Fruit fly (Drosophila melanogaster) whole organism, embryonic: ENCODE data around the gene Trhn.
A peak's percentile ranks its signal among the peaks of the same experiment; 100 is the strongest.

ENCODE experiments used
- Ada2b ChIP-seq: fragments of 200-800 bp; sonication (Bioruptor generic); IDR thresholded peaks from 2 replicates; pipeline ENCODE4 v1.3.6; 2022; ENCODE audit warnings: missing biosample characterization, missing genetic modification characterization
- CG1233 ChIP-seq: fragments of 200-800 bp; sonication (Bioruptor generic); optimal IDR thresholded peaks from 4 replicates; lab custom pipeline; 2018; ENCODE audit warnings: missing biosample characterization, mild to moderate bottlenecking, missing genetic modification characterization
- CG14860 ChIP-seq: fragments of 200-800 bp; sonication (Bioruptor generic); IDR thresholded peaks from 3 replicates; pipeline ENCODE4 v1.3.6; 2022; ENCODE audit warnings: missing biosample characterization, missing genetic modification characterization; ENCODE audit not compliant: partially characterized antibody
- CG15269 ChIP-seq: fragments of 200-800 bp; sonication (Bioruptor generic); optimal IDR thresholded peaks from 2 replicates; lab custom pipeline; 2018; ENCODE audit warnings: missing biosample characterization, mild to moderate bottlenecking, missing genetic modification characterization, moderate library complexity
- CG15696 ChIP-seq: fragments of 200-800 bp; sonication (Bioruptor generic); optimal IDR thresholded peaks from 2 replicates; lab custom pipeline; 2019; ENCODE audit warnings: missing biosample characterization, mild to moderate bottlenecking, missing genetic modification characterization, moderate library complexity
- CG17568 ChIP-seq: fragments of 200-800 bp; sonication (Bioruptor generic); optimal IDR thresholded peaks from 2 replicates; lab custom pipeline; 2018; ENCODE audit warnings: missing biosample characterization, mild to moderate bottlenecking, missing genetic modification characterization, moderate library complexity
- CG3407 ChIP-seq: fragments of 200-800 bp; sonication (Bioruptor generic); optimal IDR thresholded peaks from 2 replicates; lab custom pipeline; 2018; ENCODE audit warnings: missing biosample characterization, mild to moderate bottlenecking, missing genetic modification characterization
- CG3726 ChIP-seq: fragments of 200-800 bp; sonication (Bioruptor generic); IDR thresholded peaks from 3 replicates; pipeline ENCODE4, ENCODE4 v1.3.6; 2022; ENCODE audit warnings: missing biosample characterization, missing genetic modification characterization
- CG43689 ChIP-seq: fragments of 200-800 bp; sonication (Bioruptor generic); IDR thresholded peaks from 2 replicates; pipeline ENCODE4 v1.3.6; 2022; ENCODE audit warnings: missing biosample characterization, missing genetic modification characterization
- CG4617 ChIP-seq: fragments of 200-800 bp; sonication (Bioruptor generic); optimal IDR thresholded peaks from 3 replicates; lab custom pipeline; 2016; ENCODE audit warnings: missing biosample characterization, missing genetic modification characterization, borderline replicate concordance
- CG5245 ChIP-seq: fragments of 200-800 bp; sonication (Bioruptor generic); optimal IDR thresholded peaks from 3 replicates; lab custom pipeline; 2016; ENCODE audit warnings: missing biosample characterization, missing genetic modification characterization
- CG6272 ChIP-seq: fragments of 200-800 bp; sonication (Bioruptor generic); IDR thresholded peaks from 2 replicates; pipeline ENCODE4 v1.3.6; 2022; ENCODE audit warnings: missing biosample characterization, missing genetic modification characterization
- CG6854 ChIP-seq: fragments of 200-800 bp; sonication (Bioruptor generic); optimal IDR thresholded peaks from 3 replicates; lab custom pipeline; 2017; ENCODE audit warnings: missing biosample characterization, mild to moderate bottlenecking, missing genetic modification characterization
- CG7745 ChIP-seq: fragments of 200-800 bp; sonication (Bioruptor generic); optimal IDR thresholded peaks from 2 replicates; lab custom pipeline; 2018; ENCODE audit warnings: missing biosample characterization, mild to moderate bottlenecking, missing genetic modification characterization, moderate library complexity
- CG7786 ChIP-seq: fragments of 200-800 bp; sonication (Bioruptor generic); optimal IDR thresholded peaks from 2 replicates; lab custom pipeline; 2016; ENCODE audit warnings: missing biosample characterization, missing genetic modification characterization
- CG8388 ChIP-seq: fragments of 200-800 bp; sonication (Bioruptor generic); optimal IDR thresholded peaks from 2 replicates; lab custom pipeline; 2019; ENCODE audit warnings: missing biosample characterization, mild to moderate bottlenecking, missing genetic modification characterization, moderate library complexity
- CG8924 ChIP-seq: fragments of 200-800 bp; optimal IDR thresholded peaks from 3 replicates; lab custom pipeline; 2019; ENCODE audit warnings: missing biosample characterization, mild to moderate bottlenecking, missing genetic modification characterization, moderate library complexity
- D19B ChIP-seq: fragments of 200-800 bp; sonication (Bioruptor generic); optimal IDR thresholded peaks from 2 replicates; lab custom pipeline; 2017; ENCODE audit warnings: missing biosample characterization, mild to moderate bottlenecking, missing genetic modification characterization
- Dek ChIP-seq: fragments of 200-800 bp; sonication (Bioruptor generic); optimal IDR thresholded peaks from 3 replicates; lab custom pipeline; 2019; ENCODE audit warnings: missing biosample characterization, mild to moderate bottlenecking, missing genetic modification characterization, moderate library complexity
- Doc3 ChIP-seq: fragments of 200-800 bp; sonication (Bioruptor generic); IDR thresholded peaks from 3 replicates; pipeline ENCODE4 v1.3.6; 2022; ENCODE audit warnings: missing biosample characterization, missing genetic modification characterization; ENCODE audit not compliant: partially characterized antibody
- Gug ChIP-seq: fragments of 200-800 bp; sonication (Bioruptor generic); IDR thresholded peaks from 4 replicates; pipeline ENCODE4 v1.3.6; 2022; ENCODE audit warnings: missing biosample characterization, missing genetic modification characterization
- HLH54F ChIP-seq: fragments of 200-800 bp; sonication (Bioruptor generic); optimal IDR thresholded peaks from 3 replicates; lab custom pipeline; 2016; ENCODE audit warnings: missing biosample characterization, missing genetic modification characterization
- Lim3 ChIP-seq: fragments of 200-800 bp; sonication (Bioruptor generic); IDR thresholded peaks from 2 replicates; pipeline ENCODE4 v1.3.6; 2022; ENCODE audit warnings: missing biosample characterization, missing genetic modification characterization
- Med ChIP-seq: fragments of 200-800 bp; sonication (Bioruptor generic); peaks from one replicate; lab custom pipeline; 2016; ENCODE audit warnings: missing biosample characterization, missing genetic modification characterization, mild to moderate bottlenecking, inconsistent platforms, moderate library complexity
- NC2β ChIP-seq: fragments of 200-800 bp; sonication (Bioruptor generic); optimal IDR thresholded peaks from 2 replicates; lab custom pipeline; 2016; ENCODE audit warnings: missing biosample characterization, missing genetic modification characterization
- Pdp1 ChIP-seq, 2 experiments: fragments of 200-800 bp; sonication (Bioruptor generic); optimal IDR thresholded peaks; 3 replicates each; lab custom pipeline; 2016; ENCODE audit warnings: missing biosample characterization in 2 of 2, missing genetic modification characterization in 2 of 2, mild to moderate bottlenecking in 1 of 2, moderate library complexity in 1 of 2
- Sry-β ChIP-seq: fragments of 200-800 bp; sonication (Bioruptor generic); optimal IDR thresholded peaks from 2 replicates; lab custom pipeline; 2018; ENCODE audit warnings: missing biosample characterization, mild to moderate bottlenecking, missing genetic modification characterization, moderate library complexity
- Xbp1 ChIP-seq: fragments of 200-800 bp; sonication (Bioruptor generic); optimal IDR thresholded peaks from 3 replicates; lab custom pipeline; 2016; ENCODE audit warnings: missing biosample characterization, mild to moderate bottlenecking, missing genetic modification characterization
- amos ChIP-seq: fragments of 200-800 bp; sonication (Bioruptor generic); IDR thresholded peaks from 2 replicates; pipeline ENCODE4 v1.3.6; 2022; ENCODE audit warnings: missing biosample characterization, missing genetic modification characterization; ENCODE audit not compliant: partially characterized antibody
- ash1 ChIP-seq: fragments of 200-800 bp; sonication (Bioruptor generic); optimal IDR thresholded peaks from 2 replicates; lab custom pipeline; 2018; ENCODE audit warnings: missing biosample characterization, mild to moderate bottlenecking, missing genetic modification characterization
- bsh ChIP-seq, 2 experiments: fragments of 200-800 bp; sonication (Bioruptor generic); optimal IDR thresholded peaks; 2 replicates each; lab custom pipeline; 2017 to 2018; ENCODE audit warnings: mild to moderate bottlenecking in 2 of 2, missing biosample characterization in 2 of 2, missing genetic modification characterization in 2 of 2, moderate library complexity in 1 of 2
- cg ChIP-seq: fragments of 200-800 bp; sonication (Bioruptor generic); optimal IDR thresholded peaks from 3 replicates; lab custom pipeline; 2019; ENCODE audit warnings: missing biosample characterization, mild to moderate bottlenecking, missing genetic modification characterization, moderate library complexity
- eyg ChIP-seq: fragments of 200-800 bp; sonication (Bioruptor generic); optimal IDR thresholded peaks from 3 replicates; lab custom pipeline; 2016; ENCODE audit warnings: missing biosample characterization, missing genetic modification characterization
- fu2 ChIP-seq: fragments of 200-800 bp; sonication (Bioruptor generic); optimal IDR thresholded peaks from 2 replicates; lab custom pipeline; 2016; ENCODE audit warnings: missing biosample characterization, missing genetic modification characterization
- gt ChIP-seq: fragments of 200-800 bp; sonication (Bioruptor generic); IDR thresholded peaks from 2 replicates; pipeline ENCODE4 v1.3.6; 2022; ENCODE audit warnings: missing biosample characterization, missing genetic modification characterization
- ham ChIP-seq: fragments of 200-800 bp; sonication (Bioruptor generic); IDR thresholded peaks from 2 replicates; pipeline ENCODE4 v1.3.6; 2022; ENCODE audit warnings: missing biosample characterization, missing genetic modification characterization
- jigr1 ChIP-seq: fragments of 200-800 bp; sonication (Bioruptor generic); IDR thresholded peaks from 3 replicates; pipeline ENCODE4 v1.3.6; 2022; ENCODE audit warnings: missing biosample characterization, missing genetic modification characterization
- kah ChIP-seq: fragments of 200-800 bp; sonication (Bioruptor generic); optimal IDR thresholded peaks from 2 replicates; lab custom pipeline; 2018; ENCODE audit warnings: missing biosample characterization, mild to moderate bottlenecking, missing genetic modification characterization
- oc ChIP-seq: fragments of 200-800 bp; sonication (Bioruptor generic); optimal IDR thresholded peaks from 2 replicates; lab custom pipeline; 2018; ENCODE audit warnings: missing biosample characterization, mild to moderate bottlenecking, missing genetic modification characterization, moderate library complexity
- peb ChIP-seq: fragments of 200-800 bp; sonication (Bioruptor generic); IDR thresholded peaks from 2 replicates; pipeline ENCODE4 v1.3.6; 2022; ENCODE audit warnings: missing biosample characterization, missing genetic modification characterization
- pum ChIP-seq: fragments of 200-800 bp; sonication (Bioruptor generic); optimal IDR thresholded peaks from 2 replicates; lab custom pipeline; 2016; ENCODE audit warnings: missing biosample characterization, missing genetic modification characterization
- schlank ChIP-seq: fragments of 200-800 bp; sonication (Bioruptor generic); optimal IDR thresholded peaks from 2 replicates; lab custom pipeline; 2018; ENCODE audit warnings: missing biosample characterization, mild to moderate bottlenecking, missing genetic modification characterization
- seq ChIP-seq: fragments of 200-800 bp; sonication (Bioruptor generic); IDR thresholded peaks from 2 replicates; pipeline ENCODE4 v1.3.6; 2022; ENCODE audit warnings: missing biosample characterization, missing genetic modification characterization
- slou ChIP-seq: fragments of 200-800 bp; sonication (Bioruptor generic); optimal IDR thresholded peaks from 3 replicates; lab custom pipeline; 2016; ENCODE audit warnings: missing biosample characterization, missing genetic modification characterization
- sob ChIP-seq: fragments of 200-800 bp; sonication (Bioruptor generic); IDR thresholded peaks from 2 replicates; pipeline ENCODE4 v1.3.6; 2022; ENCODE audit warnings: missing biosample characterization, missing genetic modification characterization
- tll ChIP-seq, 2 experiments: fragments of 200-800 bp in 1 of 2; fragments of >200 bp in 1 of 2; sonication (Bioruptor generic) in 1 of 2; optimal IDR thresholded peaks; 2 replicates each; lab custom pipeline; 2017 to 2019; ENCODE audit warnings: missing biosample characterization in 2 of 2, missing genetic modification characterization in 2 of 2, mild to moderate bottlenecking in 1 of 2, moderate library complexity in 1 of 2
- tna ChIP-seq: fragments of 200-800 bp; sonication (Bioruptor generic); IDR thresholded peaks from 2 replicates; pipeline ENCODE4 v1.3.6; 2022; ENCODE audit warnings: missing biosample characterization, missing genetic modification characterization; ENCODE audit not compliant: partially characterized antibody

Gene Trhn

dm6 chr3L:1165808-1166207, 27.2 kb downstream of the Trhn start (continued):
- TF ChIP-seq D19B (GFP tag; lab: Kevin White, UChicago): no peak
- no peak for TF ChIP-seq CG7786 (GFP tag; lab: Kevin White, UChicago)
- TF ChIP-seq slou (GFP tag; lab: Kevin White, UChicago): no peak
- no peak for TF ChIP-seq CG15269 (tag; lab: Kevin White, UChicago)
- TF ChIP-seq CG17568: no peak
- TF ChIP-seq fu2 (GFP tag; lab: Kevin White, UChicago): no peak
- TF ChIP-seq jigr1 (GFP tag; lab: Robert Waterston, UW): no peak

- TF ChIP-seq CG8924 (tag; lab: Kevin White, UChicago) (no peak), schlank (tag; lab: Kevin White, UChicago) (no peak), tna (GFP tag; lab: Robert Waterston, UW) (no peak), peb (GFP tag; lab: Robert Waterston, UW) (no peak), CG1233 (GFP tag; lab: Kevin White, UChicago) (no peak), Dek (tag; lab: Kevin White, UChicago) (no peak), tll (GFP tag; optimal IDR thresholded peaks at IDR 0.05; lab: Kevin White, UChicago) (no peak), Gug (GFP tag; lab: Robert Waterston, UW) (peak; percentile 16; the same call in 1 of the 4 replicates), eyg (GFP tag; lab: Kevin White, UChicago) (no peak), Ada2b (0 out of 2 replicates have a peak, but pooled peaks have one; percentile 25), CG6854 (GFP tag; lab: Kevin White, UChicago) (no peak), NC2β (no peak), oc (tag; lab: Kevin White, UChicago) (no peak), CG8388 (GFP tag; lab: Kevin White, UChicago) (no peak), Pdp1 (GFP tag; optimal IDR thresholded peaks at IDR 0.05; lab: Kevin White, UChicago) (peak in 1 of 2 experiments; percentile 1), Med (GFP tag; lab: Kevin White, UChicago) (peak; percentile 81), seq (no peak), CG6272 (GFP tag; lab: Robert Waterston, UW) (no peak), CG7745 (tag; lab: Kevin White, UChicago) (no peak), Doc3 (GFP tag; lab: Robert Waterston, UW) (no peak), CG4617 (GFP tag; lab: Kevin White, UChicago) (no peak), CG5245 (no peak), Xbp1 (GFP tag; lab: Kevin White, UChicago) (peak; percentile 30), cg (GFP tag; lab: Kevin White, UChicago) (no peak), HLH54F (GFP tag; lab: Kevin White, UChicago) (no peak), kah (GFP tag; lab: Kevin White, UChicago) (no peak), sob (GFP tag; lab: Robert Waterston, UW) (peak; percentile 34; the same call in 1 of the 2 replicates), ham (GFP tag; lab: Robert Waterston, UW) (no peak), CG14860 (no peak), ash1 (no peak), CG15696 (tag; lab: Kevin White, UChicago) (no peak), amos (no peak), Lim3 (no peak), CG3726 (no peak), bsh (GFP tag; optimal IDR thresholded peaks at IDR 0.05; lab: Kevin White, UChicago) (no peak), pum (GFP tag; lab: Kevin White, UChicago) (no peak), gt (GFP tag; lab: Robert Waterston, UW) (no peak), CG3407 (GFP tag; lab: Kevin White, UChicago) (no peak), CG43689 (GFP tag; lab: Robert Waterston, UW) (0 out of 2 replicates have a peak, but pooled peaks have one; percentile 9), Sry-β (GFP tag; lab: Kevin White, UChicago) (no peak)
Observed at dm6 chr3L:1152540-1153348, 40.2 kb downstream of the Trhn start.
